Worm (Caenorhabditis elegans) whole organism, L1 larva: ENCODE data around the gene R13H9.6.
"Not testable (repeated sequence)": the region's sequence is repeated elsewhere in the genome, so short reads cannot be mapped to it uniquely, and the experiment has no call there.

Source experiments
- C04F5.9 ChIP-seq: sonication (generic microtip); optimal IDR thresholded peaks from 2 replicates; lab custom pipeline; 2016; ENCODE audit warnings: missing genetic modification characterization, missing compliant biosample characterization
- C34B4.2 ChIP-seq: sonication (generic microtip); optimal IDR thresholded peaks from 2 replicates; lab custom pipeline; 2017; ENCODE audit warnings: mild to moderate bottlenecking, missing genetic modification characterization, missing compliant biosample characterization
- alr-1 ChIP-seq: fragments of 200-800 bp; sonication (Bioruptor generic); optimal IDR thresholded peaks from 2 replicates; lab custom pipeline; 2018; ENCODE audit warnings: borderline replicate concordance, mild to moderate bottlenecking, missing genetic modification characterization, missing compliant biosample characterization
- blmp-1 ChIP-seq: fragments of 150-350 bp; optimal IDR thresholded peaks from 2 replicates; lab custom pipeline; 2014; ENCODE audit warnings: missing biosample characterization, missing genetic modification characterization
- ceh-90 ChIP-seq: sonication (generic microtip); optimal IDR thresholded peaks from 2 replicates; lab custom pipeline; 2016; ENCODE audit warnings: missing genetic modification characterization, missing compliant biosample characterization
- dpl-1 ChIP-seq, 3 experiments: fragments of 150-350 bp in 2 of 3; sonication (generic microtip) in 1 of 3; optimal IDR thresholded peaks; 2 replicates each; lab custom pipeline; 2014 to 2017; ENCODE audit warnings: missing biosample characterization in 3 of 3, missing genetic modification characterization in 3 of 3, missing genetic modification reagents in 3 of 3
- efl-1 ChIP-seq, 4 experiments: fragments of 150-350 bp; optimal IDR thresholded peaks in 3 of 4; peaks in 1 of 4; 1 replicate in 1 of 4; 2 replicates in 3 of 4; lab custom pipeline; 2014; ENCODE audit warnings: missing biosample characterization in 2 of 4, missing genetic modification characterization in 2 of 4, missing genetic modification reagents in 2 of 4
- efl-3 ChIP-seq: fragments of 200-800 bp; sonication (Bioruptor generic); optimal IDR thresholded peaks from 2 replicates; lab custom pipeline; 2018; ENCODE audit warnings: mild to moderate bottlenecking, missing genetic modification characterization, missing compliant biosample characterization
- egl-27 ChIP-seq, 2 experiments: fragments of 150-350 bp in 1 of 2; sonication (generic microtip); optimal IDR thresholded peaks; 3 replicates each; lab custom pipeline; 2017 to 2018; ENCODE audit warnings: missing biosample characterization in 2 of 2, missing genetic modification characterization in 2 of 2, missing genetic modification reagents in 2 of 2
- elt-3 ChIP-seq, 6 experiments: fragments of 150-350 bp in 1 of 6; sonication (generic microtip); optimal IDR thresholded peaks; 2 replicates each; lab custom pipeline; 2017 to 2018; ENCODE audit warnings: missing biosample characterization in 6 of 6, missing genetic modification characterization in 6 of 6, inconsistent platforms in 1 of 6
- ets-5 ChIP-seq: fragments of 200-800 bp; sonication (Bioruptor generic); IDR thresholded peaks from 2 replicates; pipeline ENCODE4 v1.3.6; 2022; ENCODE audit warnings: missing genetic modification characterization, missing compliant biosample characterization
- fkh-4 ChIP-seq: sonication (generic microtip); optimal IDR thresholded peaks from 2 replicates; lab custom pipeline; 2016; ENCODE audit warnings: missing compliant biosample characterization, missing genetic modification characterization, borderline replicate concordance
- fos-1 ChIP-seq: fragments of 150-350 bp; optimal IDR thresholded peaks from 2 replicates; lab custom pipeline; 2014; ENCODE audit warnings: missing biosample characterization, missing genetic modification characterization
- irx-1 ChIP-seq: sonication (generic microtip); optimal IDR thresholded peaks from 2 replicates; lab custom pipeline; 2016; ENCODE audit warnings: missing genetic modification characterization, missing compliant biosample characterization
- isw-1 ChIP-seq: fragments of 200-800 bp; sonication (Bioruptor generic); IDR thresholded peaks from 2 replicates; pipeline ENCODE4 v1.3.6; 2022; ENCODE audit warnings: missing genetic modification characterization, missing compliant biosample characterization
- jun-1 ChIP-seq: fragments of 150-350 bp; optimal IDR thresholded peaks from 2 replicates; lab custom pipeline; 2014; ENCODE audit warnings: missing biosample characterization, missing genetic modification reagents, missing genetic modification characterization
- lin-14 ChIP-seq: fragments of 200-800 bp; sonication (Bioruptor generic); optimal IDR thresholded peaks from 2 replicates; lab custom pipeline; 2018; ENCODE audit warnings: mild to moderate bottlenecking, missing genetic modification characterization, moderate library complexity, missing compliant biosample characterization
- lin-39 ChIP-seq: fragments of 150-350 bp; optimal IDR thresholded peaks from 2 replicates; lab custom pipeline; 2014; ENCODE audit warnings: missing biosample characterization, missing genetic modification reagents, missing genetic modification characterization
- lir-3 ChIP-seq: sonication (generic microtip); optimal IDR thresholded peaks from 2 replicates; lab custom pipeline; 2016; ENCODE audit warnings: mild to moderate bottlenecking, missing genetic modification characterization, moderate library complexity, missing compliant biosample characterization; ENCODE audit not compliant: poor library complexity
- lsy-2 ChIP-seq, 2 experiments: fragments of 150-350 bp; optimal IDR thresholded peaks; 2 replicates each; lab custom pipeline; 2014; ENCODE audit warnings: missing biosample characterization in 2 of 2, missing genetic modification characterization in 2 of 2
- mdl-1 ChIP-seq, 2 experiments: fragments of 150-350 bp; optimal IDR thresholded peaks; 2 replicates each; lab custom pipeline; 2014 to 2017; ENCODE audit warnings: missing biosample characterization in 2 of 2, missing genetic modification characterization in 2 of 2, inconsistent platforms in 1 of 2
- mep-1 ChIP-seq: fragments of 150-350 bp; optimal IDR thresholded peaks from 2 replicates; lab custom pipeline; 2014; ENCODE audit warnings: missing biosample characterization, missing genetic modification characterization
- nhr-20 ChIP-seq: sonication (generic microtip); optimal IDR thresholded peaks from 2 replicates; lab custom pipeline; 2016; ENCODE audit warnings: mild to moderate bottlenecking, missing genetic modification characterization, missing compliant biosample characterization
- nhr-28 ChIP-seq: fragments of 150-350 bp; optimal IDR thresholded peaks from 2 replicates; lab custom pipeline; 2014; ENCODE audit warnings: missing biosample characterization, missing genetic modification characterization
- nhr-71 ChIP-seq: sonication (generic microtip); optimal IDR thresholded peaks from 2 replicates; lab custom pipeline; 2016; ENCODE audit warnings: mild to moderate bottlenecking, missing genetic modification characterization, moderate library complexity, missing compliant biosample characterization
- nhr-76 ChIP-seq: sonication (generic microtip); optimal IDR thresholded peaks from 2 replicates; lab custom pipeline; 2017; ENCODE audit warnings: missing biosample characterization, missing genetic modification characterization
- nhr-77 ChIP-seq: fragments of 150-350 bp; optimal IDR thresholded peaks from 2 replicates; lab custom pipeline; 2014; ENCODE audit warnings: missing biosample characterization, missing genetic modification characterization
- nhr-85 ChIP-seq: sonication (generic microtip); peaks from one replicate; lab custom pipeline; 2016; ENCODE audit warnings: missing genetic modification characterization, inconsistent platforms, missing compliant biosample characterization
- pax-3 ChIP-seq: fragments of 200-800 bp; sonication (Bioruptor generic); optimal IDR thresholded peaks from 2 replicates; lab custom pipeline; 2018; ENCODE audit warnings: mild to moderate bottlenecking, missing genetic modification characterization, moderate library complexity, missing compliant biosample characterization
- rnt-1 ChIP-seq: sonication (generic microtip); optimal IDR thresholded peaks from 2 replicates; lab custom pipeline; 2016; ENCODE audit warnings: mild to moderate bottlenecking, missing genetic modification characterization, moderate library complexity, missing compliant biosample characterization
- snu-23 ChIP-seq: sonication (generic microtip); optimal IDR thresholded peaks from 2 replicates; lab custom pipeline; 2016; ENCODE audit warnings: missing genetic modification characterization, missing compliant biosample characterization
- sup-37 ChIP-seq: fragments of 200-800 bp; sonication (Bioruptor generic); optimal IDR thresholded peaks from 2 replicates; lab custom pipeline; 2018; ENCODE audit warnings: mild to moderate bottlenecking, missing genetic modification characterization, missing compliant biosample characterization
- unc-130 ChIP-seq: fragments of 150-350 bp; optimal IDR thresholded peaks from 2 replicates; lab custom pipeline; 2017; ENCODE audit warnings: missing biosample characterization, missing genetic modification characterization, inconsistent platforms
- ztf-4 ChIP-seq: fragments of 150-350 bp; optimal IDR thresholded peaks from 2 replicates; lab custom pipeline; 2014; ENCODE audit warnings: missing biosample characterization, missing genetic modification characterization

R13H9.6 gene

DNA sequence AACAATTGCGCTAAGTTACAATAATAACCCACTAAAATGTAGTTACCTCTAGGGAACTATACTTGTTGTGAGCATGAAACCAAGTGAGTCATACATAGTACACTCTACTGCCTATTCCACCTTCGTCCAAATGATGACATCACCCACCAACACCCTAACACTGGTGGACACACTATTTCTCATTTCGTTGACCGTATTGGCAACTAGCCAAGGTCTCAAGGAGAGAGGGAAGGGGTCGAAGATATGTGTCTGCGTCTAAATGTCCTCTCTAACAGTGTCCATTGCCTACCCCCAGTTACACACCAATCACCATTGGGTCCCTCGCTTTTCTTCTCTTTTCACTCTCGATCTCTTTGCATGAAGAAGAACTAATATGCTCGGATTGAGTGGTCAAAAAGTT lies 9.5 kb upstream of the R13H9.6 start:
- TF ChIP-seq ztf-4, result no peak
- TF ChIP-seq nhr-85 (tag; lab: Kevin White, UChicago), result peak; percentile 33
- no peak for TF ChIP-seq jun-1 (tag; lab: Kevin White, UChicago)
- no peak for TF ChIP-seq ceh-90
- TF ChIP-seq fkh-4 (tag; lab: Kevin White, UChicago), result no peak
- peak; percentile 68 for TF ChIP-seq blmp-1
- TF ChIP-seq dpl-1 (GFP tag; optimal IDR thresholded peaks at IDR 0.05; lab: Kevin White, UChicago), result no peak
- no peak for TF ChIP-seq isw-1 (GFP tag; lab: Robert Waterston, UW)
- TF ChIP-seq mep-1, result no peak
- no peak for TF ChIP-seq fos-1 (tag; lab: Kevin White, UChicago)
- no peak for TF ChIP-seq nhr-76 (tag; lab: Kevin White, UChicago)
- no peak for TF ChIP-seq rnt-1 (tag; lab: Kevin White, UChicago)
- no peak for TF ChIP-seq mdl-1 (tag; optimal IDR thresholded peaks at IDR 0.05; lab: Kevin White, UChicago)
- no peak for TF ChIP-seq sup-37 (GFP tag; lab: Kevin White, UChicago)
- no peak for TF ChIP-seq lin-39
- TF ChIP-seq nhr-28 (tag; lab: Kevin White, UChicago), result no peak
- TF ChIP-seq pax-3 (tag; lab: Kevin White, UChicago), result no peak
- TF ChIP-seq lir-3 (tag; lab: Kevin White, UChicago), result no peak
- TF ChIP-seq lin-14 (GFP tag; lab: Kevin White, UChicago), result peak; percentile 14
- TF ChIP-seq ets-5 (GFP tag; lab: Robert Waterston, UW), result no peak
- TF ChIP-seq snu-23 (GFP tag; lab: Kevin White, UChicago), result peak; percentile 7
- TF ChIP-seq irx-1, result no peak
- TF ChIP-seq lsy-2 (tag; optimal IDR thresholded peaks at IDR 0.05; lab: Kevin White, UChicago), result peak in 1 of 2 experiments; percentile 10
- TF ChIP-seq nhr-77 (tag; lab: Kevin White, UChicago), result no peak
- TF ChIP-seq elt-3 (tag; optimal IDR thresholded peaks at IDR 0.05; lab: Kevin White, UChicago), result no peak
- TF ChIP-seq C04F5.9 (tag; lab: Kevin White, UChicago), result no peak

ce11 chrIV:5076607-5077006 lies 8.2 kb upstream of the R13H9.6 start:
- TF ChIP-seq lin-39, result no peak
- no peak for TF ChIP-seq efl-1 (optimal IDR thresholded peaks at IDR 0.05; lab: Kevin White, UChicago)
- TF ChIP-seq efl-1 (GFP tag; optimal IDR thresholded peaks at IDR 0.05 in 1 of 2; lab: Kevin White, UChicago), result peak in 1 of 2 experiments; percentile 9
- TF ChIP-seq unc-130 (tag; lab: Kevin White, UChicago), result no peak
- no peak for TF ChIP-seq ets-5 (GFP tag; lab: Robert Waterston, UW)
- peak; percentile 3 for TF ChIP-seq lin-14 (GFP tag; lab: Kevin White, UChicago)
- TF ChIP-seq efl-3 (GFP tag; lab: Kevin White, UChicago), result no peak

DNA sequence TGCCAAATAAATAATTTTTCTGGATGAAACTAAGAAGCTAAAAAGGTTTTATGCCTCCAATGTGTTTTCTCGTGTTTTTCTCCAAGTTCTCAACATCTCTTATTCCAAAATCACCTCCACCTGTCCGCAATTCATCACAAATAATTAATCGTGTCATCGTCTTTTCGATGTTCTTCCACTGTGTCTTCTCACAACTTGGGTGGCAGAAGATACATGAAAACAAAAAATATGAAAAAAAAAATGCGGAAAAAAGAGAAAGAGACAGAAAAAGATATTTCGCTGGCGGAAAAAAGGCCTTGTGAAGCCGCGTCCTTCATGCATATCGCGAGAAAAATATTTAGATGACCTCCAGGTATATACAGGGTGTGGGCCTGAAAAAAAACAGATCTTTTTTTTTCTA lies 5.4 kb upstream of the R13H9.6 start:
- peak; percentile 36 for TF ChIP-seq blmp-1
- TF ChIP-seq egl-27 (tag; optimal IDR thresholded peaks at IDR 0.05; lab: Kevin White, UChicago), result no peak
- peak; percentile 54 for TF ChIP-seq nhr-85 (tag; lab: Kevin White, UChicago)
- TF ChIP-seq efl-1 (optimal IDR thresholded peaks at IDR 0.05; lab: Kevin White, UChicago), result no peak
- TF ChIP-seq efl-1 (GFP tag; optimal IDR thresholded peaks at IDR 0.05 in 1 of 2; lab: Kevin White, UChicago), result no peak
- no peak for TF ChIP-seq lir-3 (tag; lab: Kevin White, UChicago)
- no peak for TF ChIP-seq C34B4.2 (tag; lab: Kevin White, UChicago)
- peak; percentile 61 for TF ChIP-seq lin-14 (GFP tag; lab: Kevin White, UChicago)
- TF ChIP-seq nhr-20 (tag; lab: Kevin White, UChicago), result no peak

DNA sequence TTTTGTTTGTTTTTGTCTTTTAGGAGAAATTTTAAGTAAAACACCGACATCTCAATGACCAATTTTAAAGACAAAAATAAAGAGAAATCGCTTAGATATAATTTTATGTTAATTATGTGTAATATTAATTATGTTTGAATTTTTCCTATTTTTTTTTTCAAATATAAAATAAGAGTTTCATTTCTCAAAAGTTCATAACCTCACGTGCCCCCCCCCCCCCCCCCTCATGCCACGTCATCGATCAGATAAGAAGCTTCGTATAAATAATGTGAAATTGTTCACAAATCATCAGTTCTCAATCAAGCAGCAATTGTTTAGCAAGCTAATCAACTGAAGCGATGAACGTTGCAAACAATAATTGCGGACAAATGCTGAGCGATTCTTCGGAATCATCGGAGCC lies 2.2 kb upstream of the R13H9.6 start, which contains the start of gene C02B10.6:
Gene C02B10.6, plus strand, starts transcription at position 301 of the 400 bp plus-strand sequence.
- not testable (repeated sequence) for TF ChIP-seq egl-27 (tag; optimal IDR thresholded peaks at IDR 0.05; lab: Kevin White, UChicago); fkh-4 (tag; lab: Kevin White, UChicago); sup-37 (GFP tag; lab: Kevin White, UChicago)

DNA sequence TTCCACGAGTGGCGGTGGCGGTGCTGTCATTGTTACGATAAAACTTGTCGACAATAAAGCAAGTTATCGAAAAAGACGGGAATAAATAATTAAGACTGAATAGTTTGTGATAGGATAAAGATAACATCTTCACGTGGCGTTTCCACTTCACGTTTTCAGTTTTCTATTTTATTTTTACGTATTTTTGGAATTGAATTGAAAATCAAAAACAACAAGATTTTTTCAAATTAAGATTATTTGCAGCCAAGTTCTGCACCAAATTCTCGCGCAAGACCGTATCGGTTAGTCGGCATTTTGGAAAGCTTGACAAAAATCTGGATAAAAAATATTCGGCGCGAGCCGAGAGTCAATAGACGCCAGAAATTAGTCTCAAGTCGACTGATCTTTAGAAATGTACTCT lies 1.6 kb downstream of the R13H9.6 start, which contains the start of gene ttbk-2.2:
Gene ttbk-2.2, minus strand, starts transcription at position 101 of the 400 bp plus-strand sequence.
- not testable (repeated sequence) for TF ChIP-seq efl-3 (GFP tag; lab: Kevin White, UChicago); alr-1 (tag; lab: Kevin White, UChicago); nhr-71 (tag; lab: Kevin White, UChicago)
